Fruit fly (Drosophila melanogaster) whole organism, embryonic: ENCODE measurements around the gene peg.
A peak's percentile ranks its signal among the peaks of the same experiment; 100 is the strongest.

Source experiments
- Bgb ChIP-seq: fragments of 200-800 bp; sonication (Bioruptor generic); IDR thresholded peaks from 2 replicates; pipeline ENCODE4 v1.3.6; 2022; ENCODE audit warnings: missing biosample characterization, missing genetic modification characterization; ENCODE audit not compliant: partially characterized antibody
- BtbVII ChIP-seq: fragments of 200-800 bp; sonication (Bioruptor generic); optimal IDR thresholded peaks from 3 replicates; lab custom pipeline; 2017; ENCODE audit warnings: missing biosample characterization, mild to moderate bottlenecking, missing genetic modification characterization
- CG10431 ChIP-seq: fragments of 200-800 bp; sonication (Bioruptor generic); optimal IDR thresholded peaks from 3 replicates; lab custom pipeline; 2018; ENCODE audit warnings: missing biosample characterization, mild to moderate bottlenecking, missing genetic modification characterization
- CG10565 ChIP-seq: fragments of 200-800 bp; sonication (Bioruptor generic); optimal IDR thresholded peaks from 3 replicates; lab custom pipeline; 2016; ENCODE audit warnings: missing biosample characterization, mild to moderate bottlenecking, missing genetic modification characterization
- CG11695 ChIP-seq: fragments of 200-800 bp; sonication (Bioruptor generic); IDR thresholded peaks from 3 replicates; pipeline ENCODE4 v1.3.6; 2022; ENCODE audit warnings: missing biosample characterization, missing genetic modification characterization
- CG13624 ChIP-seq: fragments of 200-800 bp; sonication (Bioruptor generic); optimal IDR thresholded peaks from 2 replicates; lab custom pipeline; 2016; ENCODE audit warnings: missing biosample characterization, missing genetic modification characterization
- CG17186 ChIP-seq: fragments of 200-800 bp; sonication (Bioruptor generic); optimal IDR thresholded peaks from 3 replicates; lab custom pipeline; 2017; ENCODE audit warnings: missing biosample characterization, missing genetic modification reagents, missing genetic modification characterization
- CG17829 ChIP-seq: fragments of 200-800 bp; optimal IDR thresholded peaks from 2 replicates; lab custom pipeline; 2019; ENCODE audit warnings: missing biosample characterization, mild to moderate bottlenecking, missing genetic modification characterization, moderate library complexity
- CG18011 ChIP-seq: fragments of 200-800 bp; sonication (Bioruptor generic); optimal IDR thresholded peaks from 2 replicates; lab custom pipeline; 2017; ENCODE audit warnings: missing biosample characterization, missing genetic modification characterization, mild to moderate bottlenecking, moderate library complexity, missing genotype
- CG1832 ChIP-seq: fragments of 200-800 bp; sonication (Bioruptor generic); optimal IDR thresholded peaks from 2 replicates; lab custom pipeline; 2017; ENCODE audit warnings: missing biosample characterization, mild to moderate bottlenecking, missing genetic modification characterization, inconsistent platforms
- CG18476 ChIP-seq: fragments of 200-800 bp; sonication (Bioruptor generic); optimal IDR thresholded peaks from 2 replicates; lab custom pipeline; 2016; ENCODE audit warnings: missing biosample characterization, mild to moderate bottlenecking, missing genetic modification characterization
- CG2889 ChIP-seq: fragments of 200-800 bp; sonication (Bioruptor generic); IDR thresholded peaks from 3 replicates; pipeline ENCODE4 v1.3.6; 2022; ENCODE audit warnings: missing biosample characterization, missing genetic modification characterization
- CG31388 ChIP-seq: fragments of 200-800 bp; sonication (Bioruptor generic); optimal IDR thresholded peaks from 2 replicates; lab custom pipeline; 2016; ENCODE audit warnings: missing biosample characterization, missing genetic modification characterization
- CG33557 ChIP-seq: fragments of 200-800 bp; sonication (Bioruptor generic); optimal IDR thresholded peaks from 2 replicates; lab custom pipeline; 2019; ENCODE audit warnings: missing biosample characterization, mild to moderate bottlenecking, missing genetic modification characterization, moderate library complexity
- CG4328 ChIP-seq: fragments of 200-800 bp; sonication (Bioruptor generic); optimal IDR thresholded peaks from 3 replicates; lab custom pipeline; 2017; ENCODE audit warnings: missing biosample characterization, missing genetic modification reagents, missing genetic modification characterization
- CG6689 ChIP-seq: fragments of 200-800 bp; sonication (Bioruptor generic); IDR thresholded peaks from 2 replicates; pipeline ENCODE4 v1.3.6; 2022; ENCODE audit warnings: missing biosample characterization, missing genetic modification characterization
- Dbx ChIP-seq: fragments of 200-800 bp; sonication (Bioruptor generic); IDR thresholded peaks from 3 replicates; pipeline ENCODE4 v1.3.6; 2022; ENCODE audit warnings: missing biosample characterization, missing genetic modification characterization
- Dip2 ChIP-seq: fragments of 200-800 bp; sonication (Bioruptor generic); IDR thresholded peaks from 2 replicates; pipeline ENCODE4 v1.3.6; 2022; ENCODE audit warnings: missing biosample characterization, missing genetic modification characterization
- E2f1 ChIP-seq: fragments of 200-800 bp; sonication (Bioruptor generic); IDR thresholded peaks from 2 replicates; pipeline ENCODE4 v1.3.6; 2022; ENCODE audit warnings: missing biosample characterization, missing genetic modification characterization
- Eip74EF ChIP-seq, 2 experiments: fragments of 200-800 bp in 1 of 2; fragments of >200 bp in 1 of 2; sonication (Bioruptor generic) in 1 of 2; optimal IDR thresholded peaks; 2 replicates each; lab custom pipeline; 2017 to 2019; ENCODE audit warnings: missing biosample characterization in 2 of 2, missing genetic modification characterization in 2 of 2, mild to moderate bottlenecking in 1 of 2, moderate library complexity in 1 of 2
- HLH4C ChIP-seq: fragments of 200-800 bp; sonication (Bioruptor generic); IDR thresholded peaks from 3 replicates; pipeline ENCODE4 v1.3.6; 2022; ENCODE audit warnings: missing biosample characterization, missing genetic modification characterization; ENCODE audit not compliant: partially characterized antibody
- HLH54F ChIP-seq: fragments of 200-800 bp; sonication (Bioruptor generic); optimal IDR thresholded peaks from 3 replicates; lab custom pipeline; 2016; ENCODE audit warnings: missing biosample characterization, missing genetic modification characterization
- Hmx ChIP-seq: fragments of 200-800 bp; sonication (Bioruptor generic); optimal IDR thresholded peaks from 2 replicates; lab custom pipeline; 2016; ENCODE audit warnings: missing biosample characterization, missing genetic modification characterization
- Neu2 ChIP-seq: fragments of 200-800 bp; sonication (Bioruptor generic); optimal IDR thresholded peaks from 3 replicates; lab custom pipeline; 2016; ENCODE audit warnings: missing biosample characterization, missing genetic modification characterization, borderline replicate concordance
- NfI ChIP-seq: fragments of 200-800 bp; sonication (Bioruptor generic); optimal IDR thresholded peaks from 3 replicates; lab custom pipeline; 2018; ENCODE audit warnings: missing biosample characterization, mild to moderate bottlenecking, missing genetic modification characterization, moderate library complexity
- Sry-β ChIP-seq: fragments of 200-800 bp; sonication (Bioruptor generic); optimal IDR thresholded peaks from 2 replicates; lab custom pipeline; 2018; ENCODE audit warnings: missing biosample characterization, mild to moderate bottlenecking, missing genetic modification characterization, moderate library complexity
- Xbp1 ChIP-seq: fragments of 200-800 bp; sonication (Bioruptor generic); optimal IDR thresholded peaks from 3 replicates; lab custom pipeline; 2016; ENCODE audit warnings: missing biosample characterization, mild to moderate bottlenecking, missing genetic modification characterization
- Xrp1 ChIP-seq: fragments of 200-800 bp; sonication (Bioruptor generic); IDR thresholded peaks from 2 replicates; pipeline ENCODE4 v1.3.6; 2022; ENCODE audit warnings: missing biosample characterization, missing genetic modification characterization
- ab ChIP-seq: fragments of 200-800 bp; sonication (Bioruptor generic); optimal IDR thresholded peaks from 2 replicates; lab custom pipeline; 2016; ENCODE audit warnings: missing biosample characterization, missing genetic modification characterization
- ac ChIP-seq: fragments of 200-800 bp; sonication (Bioruptor generic); optimal IDR thresholded peaks from 3 replicates; lab custom pipeline; 2017; ENCODE audit warnings: missing biosample characterization, mild to moderate bottlenecking, missing genetic modification characterization
- az2 ChIP-seq: fragments of 200-800 bp; sonication (Bioruptor generic); optimal IDR thresholded peaks from 3 replicates; lab custom pipeline; 2016; ENCODE audit warnings: missing biosample characterization, missing genetic modification characterization
- cato ChIP-seq: fragments of 200-800 bp; sonication (Bioruptor generic); optimal IDR thresholded peaks from 2 replicates; lab custom pipeline; 2016; ENCODE audit warnings: missing biosample characterization, missing genetic modification characterization, borderline replicate concordance
- caup ChIP-seq: fragments of 200-800 bp; sonication (Bioruptor generic); optimal IDR thresholded peaks from 3 replicates; lab custom pipeline; 2017; ENCODE audit warnings: missing biosample characterization, mild to moderate bottlenecking, missing genetic modification characterization, moderate library complexity; ENCODE audit not compliant: severe bottlenecking
- chif ChIP-seq, 2 experiments: fragments of 200-800 bp; sonication (Bioruptor generic); optimal IDR thresholded peaks; 3 replicates each; lab custom pipeline; 2016; ENCODE audit warnings: missing biosample characterization in 2 of 2, missing genetic modification characterization in 2 of 2
- chm ChIP-seq: fragments of 200-800 bp; sonication (Bioruptor generic); IDR thresholded peaks from 2 replicates; pipeline ENCODE4 v1.3.6; 2022; ENCODE audit warnings: missing biosample characterization, missing genetic modification characterization
- crc ChIP-seq: fragments of 200-800 bp; sonication (Bioruptor generic); optimal IDR thresholded peaks from 2 replicates; lab custom pipeline; 2016; ENCODE audit warnings: missing biosample characterization, missing genetic modification characterization
- danr ChIP-seq: fragments of 200-800 bp; sonication (Bioruptor generic); IDR thresholded peaks from 2 replicates; pipeline ENCODE4 v1.3.6; 2022; ENCODE audit warnings: missing biosample characterization, missing genetic modification characterization
- dysf ChIP-seq: fragments of 200-800 bp; sonication (Bioruptor generic); IDR thresholded peaks from 3 replicates; pipeline ENCODE4 v1.3.6; 2022; ENCODE audit warnings: missing biosample characterization, missing genetic modification characterization
- grn ChIP-seq: fragments of 200-800 bp; sonication (Bioruptor generic); optimal IDR thresholded peaks from 3 replicates; lab custom pipeline; 2017; ENCODE audit warnings: missing biosample characterization, missing genetic modification characterization
- h ChIP-seq: fragments of >200 bp; optimal IDR thresholded peaks from 2 replicates; lab custom pipeline; 2017
- her ChIP-seq: fragments of 200-800 bp; sonication (Bioruptor generic); optimal IDR thresholded peaks from 2 replicates; lab custom pipeline; 2016; ENCODE audit warnings: missing biosample characterization, missing genetic modification characterization
- lola ChIP-seq, 3 experiments: fragments of >200 bp in 2 of 3; fragments of 200-800 bp in 1 of 3; sonication (Bioruptor generic) in 1 of 3; optimal IDR thresholded peaks; 2 replicates each; lab custom pipeline; 2017 to 2019; ENCODE audit warnings: missing biosample characterization in 3 of 3, missing genetic modification characterization in 3 of 3, mild to moderate bottlenecking in 1 of 3, moderate library complexity in 1 of 3
- mirr ChIP-seq: fragments of 200-800 bp; sonication (Bioruptor generic); optimal IDR thresholded peaks from 3 replicates; lab custom pipeline; 2018; ENCODE audit warnings: missing biosample characterization, mild to moderate bottlenecking, missing genetic modification characterization
- oc ChIP-seq: fragments of 200-800 bp; sonication (Bioruptor generic); optimal IDR thresholded peaks from 2 replicates; lab custom pipeline; 2018; ENCODE audit warnings: missing biosample characterization, mild to moderate bottlenecking, missing genetic modification characterization, moderate library complexity
- onecut ChIP-seq: fragments of 200-800 bp; sonication (Bioruptor generic); IDR thresholded peaks from 2 replicates; pipeline ENCODE4 v1.3.6; 2022; ENCODE audit warnings: missing biosample characterization, missing genetic modification characterization
- otp ChIP-seq: fragments of 200-800 bp; sonication (Bioruptor generic); IDR thresholded peaks from 3 replicates; pipeline ENCODE4, ENCODE4 v1.3.6; 2022; ENCODE audit warnings: missing biosample characterization, missing genetic modification characterization
- sim ChIP-seq: fragments of 200-800 bp; sonication (Bioruptor generic); IDR thresholded peaks from 2 replicates; pipeline ENCODE4 v1.3.6; 2022; ENCODE audit warnings: missing biosample characterization, missing genetic modification characterization
- trem ChIP-seq: fragments of 200-800 bp; optimal IDR thresholded peaks from 3 replicates; lab custom pipeline; 2019; ENCODE audit warnings: missing biosample characterization, mild to moderate bottlenecking, missing genetic modification characterization, moderate library complexity
- z ChIP-seq: fragments of 200-800 bp; sonication (Bioruptor generic); IDR thresholded peaks from 3 replicates; pipeline ENCODE4 v1.3.6; 2022; ENCODE audit warnings: missing biosample characterization, missing genetic modification characterization
- zen ChIP-seq: fragments of 200-800 bp; sonication (Bioruptor generic); optimal IDR thresholded peaks from 3 replicates; lab custom pipeline; 2018; ENCODE audit warnings: missing biosample characterization, mild to moderate bottlenecking, missing genetic modification characterization, moderate library complexity
- zfh1 ChIP-seq: fragments of 200-800 bp; sonication (Bioruptor generic); IDR thresholded peaks from 3 replicates; pipeline ENCODE4 v1.3.6; 2022; ENCODE audit warnings: missing biosample characterization, missing genetic modification characterization

peg gene

dm6 chr3R:21073141-21073540, 49.2 kb upstream of the peg start, which contains the start of gene r-l (continued):
- TF ChIP-seq CG11695 (GFP tag; lab: Robert Waterston, UW) (no peak), mirr (no peak), az2 (no peak), dysf (no peak), trem (tag; lab: Kevin White, UChicago) (peak; percentile 48), cato (GFP tag; lab: Kevin White, UChicago) (no peak), Hmx (GFP tag; lab: Kevin White, UChicago) (no peak), h (no peak), grn (GFP tag; lab: Kevin White, UChicago) (peak; percentile 43), her (GFP tag; lab: Kevin White, UChicago) (no peak), HLH4C (peak; percentile 19; the same call in 1 of the 3 replicates), onecut (GFP tag; lab: Robert Waterston, UW) (no peak), NfI (no peak), CG10431 (GFP tag; lab: Kevin White, UChicago) (no peak), Xbp1 (GFP tag; lab: Kevin White, UChicago) (no peak), CG13624 (GFP tag; lab: Kevin White, UChicago) (peak; percentile 69), chif (GFP tag; optimal IDR thresholded peaks at IDR 0.05; lab: Kevin White, UChicago) (no peak), CG10565 (GFP tag; lab: Kevin White, UChicago) (no peak), zfh1 (GFP tag; lab: Robert Waterston, UW) (no peak), lola (GFP tag; optimal IDR thresholded peaks at IDR 0.05; lab: Kevin White, UChicago) (no peak), danr (GFP tag; lab: Robert Waterston, UW) (no peak), CG31388 (GFP tag; lab: Kevin White, UChicago) (no peak), otp (GFP tag; lab: Robert Waterston, UW) (peak; percentile 26; the same call in 1 of the 3 replicates), caup (GFP tag; lab: Kevin White, UChicago) (no peak), Bgb (peak; percentile 40; the same call in 1 of the 2 replicates), Sry-β (no peak), crc (GFP tag; lab: Kevin White, UChicago) (no peak), ab (GFP tag; lab: Kevin White, UChicago) (no peak), CG17186 (GFP tag; lab: Kevin White, UChicago) (peak; percentile 95), Eip74EF (GFP tag; optimal IDR thresholded peaks at IDR 0.05; lab: Kevin White, UChicago) (no peak), CG1832 (GFP tag; lab: Kevin White, UChicago) (no peak), CG17829 (tag; lab: Kevin White, UChicago) (peak; percentile 37), Xrp1 (no peak), oc (tag; lab: Kevin White, UChicago) (no peak), Dbx (0 out of 3 replicates have a peak, but pooled peaks have one; percentile 23), z (GFP tag; lab: Robert Waterston, UW) (no peak), CG4328 (GFP tag; lab: Kevin White, UChicago) (no peak), Neu2 (GFP tag; lab: Kevin White, UChicago) (no peak), ac (GFP tag; lab: Kevin White, UChicago) (no peak), sim (GFP tag; lab: Robert Waterston, UW) (no peak), E2f1 (GFP tag; lab: Robert Waterston, UW) (no peak), CG18476 (no peak), CG18011 (GFP tag; lab: Kevin White, UChicago) (no peak), BtbVII (GFP tag; lab: Kevin White, UChicago) (no peak), CG33557 (GFP tag; lab: Kevin White, UChicago) (no peak), HLH54F (GFP tag; lab: Kevin White, UChicago) (no peak), CG6689 (no peak), Dip2 (GFP tag; lab: Robert Waterston, UW) (no peak), zen (tag; lab: Kevin White, UChicago) (peak; percentile 76), CG2889 (GFP tag; lab: Robert Waterston, UW) (no peak), chm (no peak)
